Worm (Caenorhabditis elegans): Measurements from ENCODE around the gene Y50D4A.1.

DNA sequence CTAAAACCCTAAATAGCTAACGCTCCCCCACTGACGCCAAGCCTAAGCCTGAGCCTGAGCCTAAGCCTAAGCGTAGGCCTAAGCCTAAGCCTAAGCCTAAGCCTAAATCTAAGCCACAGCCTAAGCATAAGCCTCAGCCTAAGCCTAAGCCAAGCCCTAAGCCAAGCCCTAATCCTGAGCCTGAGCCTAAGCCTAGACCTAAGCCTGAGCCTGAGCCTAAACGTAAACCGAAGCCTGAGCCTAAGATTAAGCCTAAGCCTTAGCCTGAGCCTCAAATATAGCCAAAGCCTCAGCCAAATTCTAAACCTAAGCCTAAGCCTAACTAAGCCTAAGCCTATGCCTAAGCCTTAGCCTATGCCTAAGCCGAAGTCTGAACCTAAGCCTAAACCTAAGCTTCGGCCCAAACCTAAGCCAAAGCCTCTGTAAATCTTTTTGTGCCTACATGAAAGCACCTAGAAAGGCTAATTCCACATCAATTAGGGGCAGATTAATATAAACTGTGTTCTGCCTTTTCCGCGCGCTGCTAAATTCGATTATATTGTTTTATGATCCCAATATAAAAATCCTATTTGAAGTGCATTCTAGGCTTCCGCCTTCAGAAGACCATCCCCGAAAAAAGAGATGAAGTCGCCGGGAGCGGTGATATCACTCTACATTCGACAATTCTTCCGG, 42.5 kb upstream of the Y50D4A.1 start, which contains the start of gene ptr-16:
- no peak for TF ChIP-seq pqm-1 (tag; optimal IDR thresholded peaks at IDR 0.05)
- TF ChIP-seq ztf-11 (tag; optimal IDR thresholded peaks at IDR 0.05): no peak
- no peak for TF ChIP-seq nhr-12 (tag; optimal IDR thresholded peaks at IDR 0.05)
- no peak for TF ChIP-seq nhr-28 (tag; optimal IDR thresholded peaks at IDR 0.05)
